Worm (Caenorhabditis elegans): ENCODE measurements around the gene Y67H2A.10.

DNA sequence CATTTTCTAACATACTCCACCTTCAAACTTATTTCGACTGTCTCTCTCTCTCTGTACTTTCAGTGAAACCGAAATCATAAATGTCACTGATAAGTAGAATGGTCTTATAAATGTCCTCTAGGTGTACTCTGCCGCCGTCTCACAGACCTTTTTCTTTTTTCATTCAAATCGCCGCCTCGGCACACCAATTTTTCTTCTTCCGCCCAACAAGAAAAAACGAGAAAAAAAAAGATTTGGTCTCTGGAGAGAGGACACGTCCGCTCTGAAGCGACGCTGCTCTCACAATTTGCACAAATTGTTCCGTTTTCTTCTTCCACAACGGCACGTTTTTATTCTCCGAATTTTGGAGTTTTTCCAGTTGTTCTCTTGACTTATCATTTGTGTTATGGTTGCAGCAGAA is 23.9 kb upstream of the Y67H2A.10 start:
- no peak for TF ChIP-seq egl-27 (tag; optimal IDR thresholded peaks at IDR 0.05)
- no peak for TF ChIP-seq R02D3.7 (tag; optimal IDR thresholded peaks at IDR 0.05)
- TF ChIP-seq unc-62 (GFP tag; optimal IDR thresholded peaks at IDR 0.05 in 1 of 2), result peak in 1 of 2 experiments; percentile 82
- TF ChIP-seq unc-62 (tag; optimal IDR thresholded peaks at IDR 0.05), result no peak

Measured in whole organism, L4 larva.